Worm (Caenorhabditis elegans): Measurements from ENCODE around the gene sups-1.

The sups-1 gene

DNA sequence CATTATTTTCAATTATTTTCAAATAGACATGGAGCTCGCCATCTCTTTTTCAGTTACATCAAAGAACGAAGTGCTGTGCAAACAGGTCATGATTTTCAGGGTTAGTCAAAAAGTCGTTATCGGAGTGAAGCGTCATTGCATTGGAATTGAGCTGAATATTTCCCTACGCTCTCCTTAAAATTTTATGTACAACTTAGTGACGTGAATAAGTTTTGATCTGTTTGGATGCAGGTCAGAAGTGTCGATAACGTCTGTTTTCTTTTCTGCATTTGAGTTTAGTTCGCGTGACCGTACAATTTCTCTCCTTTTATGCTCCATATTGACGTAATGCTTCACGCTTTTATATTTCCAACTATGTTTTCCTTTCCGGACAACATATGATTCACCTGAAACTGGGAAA is 21.0 kb downstream of the sups-1 start:
- TF ChIP-seq tbp1 (GFP tag; optimal IDR thresholded peaks at IDR 0.05) (peak; percentile 17), him-1 (tag; optimal IDR thresholded peaks at IDR 0.05) (no peak), repo-1 (tag; optimal IDR thresholded peaks at IDR 0.05) (no peak), pha-4 (tag; optimal IDR thresholded peaks at IDR 0.05) (peak; percentile 23), nhr-80 (tag; optimal IDR thresholded peaks at IDR 0.05) (peak; percentile 80), xnd-1 (tag; optimal IDR thresholded peaks at IDR 0.05) (no peak), atf-7 (tag; optimal IDR thresholded peaks at IDR 0.05) (peak; percentile 29)

DNA sequence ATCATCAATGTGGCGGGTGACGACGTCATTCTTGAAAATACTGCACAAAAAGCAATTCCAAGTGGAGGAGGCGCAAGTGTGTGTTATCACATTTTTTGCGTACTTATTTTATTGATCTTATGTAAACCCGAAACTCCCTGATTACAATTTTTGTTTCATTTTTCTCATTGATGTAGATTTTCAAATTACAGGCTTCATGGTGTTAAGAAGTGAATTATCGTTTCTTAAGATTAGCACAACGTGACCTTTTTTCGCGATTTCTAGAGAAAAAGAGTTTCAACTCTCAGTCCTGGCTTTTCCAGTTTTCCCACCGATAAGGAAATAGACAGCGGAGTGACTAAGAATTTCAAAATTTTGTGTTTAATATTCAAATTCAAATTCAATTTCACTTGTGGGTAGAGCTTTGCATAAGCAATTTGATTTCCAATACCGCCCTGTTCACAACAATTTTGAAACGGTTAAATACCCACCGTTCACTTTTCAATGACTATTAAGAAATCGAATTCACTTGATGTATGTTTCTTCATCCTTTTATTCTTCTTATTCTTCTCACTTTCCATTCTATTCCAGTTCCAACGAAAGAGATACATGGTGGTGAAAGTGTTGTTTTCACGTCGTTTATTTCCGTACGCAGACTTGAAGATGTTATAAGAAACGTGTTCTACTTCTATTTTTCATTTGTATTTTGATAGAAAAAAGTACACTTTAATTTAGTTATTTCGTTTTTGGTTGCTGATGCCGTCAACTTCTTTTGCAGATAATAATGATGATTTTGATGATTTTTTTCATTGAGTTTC is 23.0 kb downstream of the sups-1 start:
- TF ChIP-seq F39B2.1 (GFP tag; IDR thresholded peaks at IDR 0.05): no peak
- no peak for TF ChIP-seq athp-1 (tag; optimal IDR thresholded peaks at IDR 0.05)
- peak; percentile 45 for TF ChIP-seq nhr-80 (tag; optimal IDR thresholded peaks at IDR 0.05)
- no peak for TF ChIP-seq ztf-18 (tag; optimal IDR thresholded peaks at IDR 0.05)
- TF ChIP-seq madf-6 (GFP tag; IDR thresholded peaks at IDR 0.05): no peak
- TF ChIP-seq ekl-4 (GFP tag; IDR thresholded peaks at IDR 0.05): no peak

DNA sequence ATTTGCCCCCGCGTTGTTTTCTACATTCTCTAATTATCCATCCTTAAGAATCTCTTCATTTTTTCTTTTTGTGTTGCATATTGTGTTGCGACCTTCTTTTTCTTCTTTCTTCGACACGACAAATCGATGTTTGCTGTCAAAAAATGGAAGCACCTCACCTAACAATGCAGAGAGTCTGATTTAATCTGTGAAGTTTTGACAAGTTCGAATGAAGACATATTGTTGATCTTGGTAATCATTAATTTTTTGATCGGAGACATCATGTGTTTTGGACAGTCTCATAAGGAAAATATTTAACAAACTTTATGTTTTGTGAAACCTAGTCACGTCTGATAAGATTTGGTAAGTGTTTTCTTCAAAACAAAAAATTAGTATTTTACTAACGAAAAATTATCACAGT is 25.1 kb downstream of the sups-1 start:
- TF ChIP-seq mcd-1 (GFP tag; IDR thresholded peaks at IDR 0.05): no peak
- no peak for TF ChIP-seq egrh-3 (GFP tag; IDR thresholded peaks at IDR 0.05)
- no peak for TF ChIP-seq F33H1.4 (GFP tag; IDR thresholded peaks at IDR 0.05)
- TF ChIP-seq repo-1 (tag; optimal IDR thresholded peaks at IDR 0.05): no peak
- no peak for TF ChIP-seq F22D6.2 (tag; optimal IDR thresholded peaks at IDR 0.05)
- no peak for TF ChIP-seq lir-1 (GFP tag; conservative IDR thresholded peaks at IDR 0.05)
- TF ChIP-seq pha-4 (tag; optimal IDR thresholded peaks at IDR 0.05): no peak
- no peak for TF ChIP-seq lin-26 (GFP tag; IDR thresholded peaks at IDR 0.05)
- TF ChIP-seq lsy-27 (tag; optimal IDR thresholded peaks at IDR 0.05; ENCODE audit: borderline replicate concordance, insufficient read depth): no peak
- no peak for TF ChIP-seq nfya-1 (tag; optimal IDR thresholded peaks at IDR 0.05; ENCODE audit: borderline replicate concordance, insufficient read depth)
- no peak for TF ChIP-seq nfyb-1 (GFP tag; IDR thresholded peaks at IDR 0.05)
- TF ChIP-seq die-1 (tag; optimal IDR thresholded peaks at IDR 0.05): no peak
- TF ChIP-seq Y56A3A.18 (GFP tag; IDR thresholded peaks at IDR 0.05): no peak
- no peak for TF ChIP-seq D2030.7 (GFP tag; IDR thresholded peaks at IDR 0.05)
- no peak for TF ChIP-seq F23B12.7 (tag; optimal IDR thresholded peaks at IDR 0.05; ENCODE audit: insufficient read depth)
- TF ChIP-seq ZK185.1 (tag; optimal IDR thresholded peaks at IDR 0.05; ENCODE audit: poor library complexity, severe bottlenecking): no peak
- TF ChIP-seq somi-1 (GFP tag; optimal IDR thresholded peaks at IDR 0.05): no peak
- TF ChIP-seq let-607 (tag; optimal IDR thresholded peaks at IDR 0.05): no peak
- no peak for TF ChIP-seq aptf-3 (GFP tag; IDR thresholded peaks at IDR 0.05)

DNA sequence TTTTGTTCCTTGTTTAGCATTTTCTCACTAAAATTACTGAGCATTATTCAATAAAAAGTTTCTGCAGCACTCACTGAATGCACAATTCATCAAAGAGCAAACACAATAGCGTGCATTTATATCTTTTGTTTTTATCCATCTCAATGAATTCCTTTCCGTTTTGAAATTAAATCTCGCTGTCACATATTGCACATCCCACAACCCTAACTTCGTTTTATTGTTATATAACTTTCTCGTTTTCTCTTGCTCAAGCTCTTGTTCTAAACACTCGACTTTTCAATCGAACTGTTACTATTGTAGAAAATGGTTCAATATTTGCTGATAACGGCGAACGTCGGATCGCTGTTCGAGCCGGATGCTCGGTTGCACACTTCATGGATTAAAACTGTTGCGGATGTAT is 27.2 kb downstream of the sups-1 start, which contains the start of gene ipp-5:
ipp-5 (plus strand) TSS at position 301 of the 400 bp plus-strand sequence.
- TF ChIP-seq B0019.2 (GFP tag; conservative IDR thresholded peaks at IDR 0.05): no peak
- TF ChIP-seq ets-4 (GFP tag; optimal IDR thresholded peaks at IDR 0.05): no peak
- TF ChIP-seq ceh-100 (GFP tag; IDR thresholded peaks at IDR 0.05): no peak
- TF ChIP-seq mes-4 (tag; optimal IDR thresholded peaks at IDR 0.05): no peak
- TF ChIP-seq pha-4 (tag; optimal IDR thresholded peaks at IDR 0.05): no peak
- no peak for TF ChIP-seq rec-8 (tag; optimal IDR thresholded peaks at IDR 0.05)
- TF ChIP-seq die-1 (tag; optimal IDR thresholded peaks at IDR 0.05): no peak
- TF ChIP-seq akir-1 (GFP tag; optimal IDR thresholded peaks at IDR 0.05): no peak
- TF ChIP-seq tlf-1 (GFP tag; optimal IDR thresholded peaks at IDR 0.05): no peak
- TF ChIP-seq nhr-120 (GFP tag; IDR thresholded peaks at IDR 0.05): no peak
- no peak for TF ChIP-seq K12H6.12 (tag; optimal IDR thresholded peaks at IDR 0.05)
- no peak for TF ChIP-seq bed-2 (GFP tag; IDR thresholded peaks at IDR 0.05)
- TF ChIP-seq rpc-1 (optimal IDR thresholded peaks at IDR 0.05): no peak
- no peak for TF ChIP-seq rpc-1 (tag; optimal IDR thresholded peaks at IDR 0.05)
- TF ChIP-seq sdz-38 (tag; optimal IDR thresholded peaks at IDR 0.05): no peak
- no peak for TF ChIP-seq ZK185.1 (tag; optimal IDR thresholded peaks at IDR 0.05; ENCODE audit: poor library complexity, severe bottlenecking)
- no peak for TF ChIP-seq ccch-3 (GFP tag; optimal IDR thresholded peaks at IDR 0.05)
- TF ChIP-seq unc-62 (GFP tag; optimal IDR thresholded peaks at IDR 0.05): no peak
- no peak for TF ChIP-seq nfyb-1 (GFP tag; IDR thresholded peaks at IDR 0.05)
- TF ChIP-seq lin-26 (GFP tag; IDR thresholded peaks at IDR 0.05): no peak
